Worm (Caenorhabditis elegans): Measurements from ENCODE around the gene R11E3.1.

The R11E3.1 gene

ce11 chrIV:4749155-4749554 lies 40.4 kb upstream of the R11E3.1 start:
- TF ChIP-seq elt-3 (tag; optimal IDR thresholded peaks at IDR 0.05), result no peak
- no peak for TF ChIP-seq ceh-43 (GFP tag; optimal IDR thresholded peaks at IDR 0.05)
- no peak for TF ChIP-seq cnd-1 (tag; optimal IDR thresholded peaks at IDR 0.05)

ce11 chrIV:4749728-4750278 lies 39.7 kb upstream of the R11E3.1 start, which contains the start of the genes rpl-20 and Y17G9B.5:
Gene rpl-20 (minus strand): TSS chrIV:4749778.
Gene Y17G9B.5 (plus strand): TSS chrIV:4750240.
- TF ChIP-seq lsy-2 (tag; optimal IDR thresholded peaks at IDR 0.05), result peak; percentile 100
- peak; percentile 54 for TF ChIP-seq sem-2 (GFP tag; optimal IDR thresholded peaks at IDR 0.05)
- TF ChIP-seq elt-1 (tag; optimal IDR thresholded peaks at IDR 0.05; ENCODE audit: borderline replicate concordance, insufficient read depth), result peak; percentile 67
- peak; percentile 88 for TF ChIP-seq elt-3 (tag; optimal IDR thresholded peaks at IDR 0.05)
- peak; percentile 61 for TF ChIP-seq nhr-2 (tag; optimal IDR thresholded peaks at IDR 0.05)
- peak; percentile 92 for TF ChIP-seq ham-2 (GFP tag; optimal IDR thresholded peaks at IDR 0.05)
- TF ChIP-seq lin-13 (tag; optimal IDR thresholded peaks at IDR 0.05), result peak; percentile 100
- peak; percentile 95 for TF ChIP-seq cnd-1 (tag; optimal IDR thresholded peaks at IDR 0.05)
- peak; percentile 86 for TF ChIP-seq nhr-28 (tag; optimal IDR thresholded peaks at IDR 0.05)
- peak; percentile 33 for TF ChIP-seq blmp-1 (tag; optimal IDR thresholded peaks at IDR 0.05)
- peak; percentile 89 for TF ChIP-seq tbx-8 (GFP tag; optimal IDR thresholded peaks at IDR 0.05)
- TF ChIP-seq ceh-83 (GFP tag; optimal IDR thresholded peaks at IDR 0.05), result peak; percentile 87
- TF ChIP-seq hlh-1 (tag; optimal IDR thresholded peaks at IDR 0.05), result peak; percentile 73
- TF ChIP-seq bed-3 (GFP tag; optimal IDR thresholded peaks at IDR 0.05), result peak; percentile 66
- peak; percentile 93 for TF ChIP-seq drap-1 (GFP tag; optimal IDR thresholded peaks at IDR 0.05)
- peak; percentile 96 for TF ChIP-seq ces-1 (GFP tag; optimal IDR thresholded peaks at IDR 0.05)
- peak; percentile 78 for TF ChIP-seq lin-32 (GFP tag; optimal IDR thresholded peaks at IDR 0.05)
- TF ChIP-seq flh-1 (GFP tag; optimal IDR thresholded peaks at IDR 0.05), result no peak
- peak; percentile 88 for TF ChIP-seq ceh-43 (GFP tag; optimal IDR thresholded peaks at IDR 0.05)
- TF ChIP-seq sptf-1 (tag; optimal IDR thresholded peaks at IDR 0.05), result peak; percentile 97
- no peak for TF ChIP-seq zip-8 (tag; optimal IDR thresholded peaks at IDR 0.05)
- TF ChIP-seq nhr-76 (tag; optimal IDR thresholded peaks at IDR 0.05), result peak; percentile 13
- peak; percentile 100 for TF ChIP-seq mep-1 (tag; optimal IDR thresholded peaks at IDR 0.05)
- TF ChIP-seq M03D4.4 (tag; optimal IDR thresholded peaks at IDR 0.05), result peak; percentile 94
- TF ChIP-seq mab-5 (tag; optimal IDR thresholded peaks at IDR 0.05), result peak; percentile 89
- TF ChIP-seq ztf-11 (tag; optimal IDR thresholded peaks at IDR 0.05), result peak; percentile 84
- peak; percentile 100 for TF ChIP-seq pha-4 (tag; optimal IDR thresholded peaks at IDR 0.05)
- peak; percentile 87 for TF ChIP-seq unc-62 (GFP tag; optimal IDR thresholded peaks at IDR 0.05)
- TF ChIP-seq snpc-4 (tag; optimal IDR thresholded peaks at IDR 0.05), result no peak
- TF ChIP-seq ceh-39 (tag; optimal IDR thresholded peaks at IDR 0.05), result peak; percentile 100
- TF ChIP-seq nhr-12 (tag; optimal IDR thresholded peaks at IDR 0.05), result no peak
- TF ChIP-seq mls-2 (tag; optimal IDR thresholded peaks at IDR 0.05), result peak; percentile 91
- peak; percentile 86 for TF ChIP-seq unc-120 (tag; optimal IDR thresholded peaks at IDR 0.05; ENCODE audit: poor library complexity, severe bottlenecking)
- TF ChIP-seq unc-39 (tag; optimal IDR thresholded peaks at IDR 0.05), result no peak
- TF ChIP-seq nhr-237 (tag; optimal IDR thresholded peaks at IDR 0.05), result peak; percentile 99

ce11 chrIV:4751814-4752213 lies 37.7 kb upstream of the R11E3.1 start, which contains the start of gene Y17G9B.4:
Gene Y17G9B.4 (plus strand): TSS chrIV:4752119.
- no peak for TF ChIP-seq snpc-4 (tag; optimal IDR thresholded peaks at IDR 0.05)
- TF ChIP-seq mab-5 (tag; optimal IDR thresholded peaks at IDR 0.05), result no peak
- TF ChIP-seq nhr-237 (tag; optimal IDR thresholded peaks at IDR 0.05), result no peak
- TF ChIP-seq nhr-28 (tag; optimal IDR thresholded peaks at IDR 0.05), result no peak
- TF ChIP-seq ztf-11 (tag; optimal IDR thresholded peaks at IDR 0.05), result no peak
- TF ChIP-seq nhr-12 (tag; optimal IDR thresholded peaks at IDR 0.05), result no peak
- no peak for TF ChIP-seq lsy-2 (tag; optimal IDR thresholded peaks at IDR 0.05)
- TF ChIP-seq bed-3 (GFP tag; optimal IDR thresholded peaks at IDR 0.05), result no peak
- TF ChIP-seq cnd-1 (tag; optimal IDR thresholded peaks at IDR 0.05), result no peak
- TF ChIP-seq elt-3 (tag; optimal IDR thresholded peaks at IDR 0.05), result no peak
- no peak for TF ChIP-seq ham-2 (GFP tag; optimal IDR thresholded peaks at IDR 0.05)
- TF ChIP-seq unc-62 (GFP tag; optimal IDR thresholded peaks at IDR 0.05), result no peak
- no peak for TF ChIP-seq zip-8 (tag; optimal IDR thresholded peaks at IDR 0.05)
- no peak for TF ChIP-seq sem-2 (GFP tag; optimal IDR thresholded peaks at IDR 0.05)
- TF ChIP-seq flh-1 (GFP tag; optimal IDR thresholded peaks at IDR 0.05), result no peak
- no peak for TF ChIP-seq pha-4 (tag; optimal IDR thresholded peaks at IDR 0.05)

Measured in whole organism, mixed stage, embryonic.